Worm (Caenorhabditis elegans) whole organism, L2 larva: Measurements from ENCODE around the gene F21C10.7.

Experiments used
- C34F6.9 ChIP-seq: fragments of 150-350 bp; optimal IDR thresholded peaks from 2 replicates; lab custom pipeline; 2014; ENCODE audit warnings: missing biosample characterization, missing genetic modification characterization
- F13H6.1 ChIP-seq: sonication (generic microtip); optimal IDR thresholded peaks from 2 replicates; lab custom pipeline; 2016; ENCODE audit warnings: missing genetic modification characterization, missing compliant biosample characterization
- alr-1 ChIP-seq: fragments of 150-350 bp; optimal IDR thresholded peaks from 2 replicates; lab custom pipeline; 2014; ENCODE audit warnings: missing biosample characterization, missing genetic modification characterization
- aly-2 ChIP-seq: fragments of 150-350 bp; optimal IDR thresholded peaks from 2 replicates; lab custom pipeline; 2014; ENCODE audit warnings: missing biosample characterization, missing genetic modification characterization
- ama-1 ChIP-seq: fragments of 150-350 bp; optimal IDR thresholded peaks from 2 replicates; lab custom pipeline; 2018; ENCODE audit warnings: inconsistent platforms
- blmp-1 ChIP-seq: sonication (generic microtip); optimal IDR thresholded peaks from 2 replicates; lab custom pipeline; 2017; ENCODE audit warnings: missing genetic modification characterization, mild to moderate bottlenecking, missing compliant biosample characterization, antibody characterized with exemption, moderate library complexity; ENCODE audit not compliant: insufficient read depth
- ceh-82 ChIP-seq: fragments of 150-350 bp; optimal IDR thresholded peaks from 2 replicates; lab custom pipeline; 2014; ENCODE audit warnings: missing biosample characterization, missing genetic modification characterization
- dmd-4 ChIP-seq: sonication (generic microtip); optimal IDR thresholded peaks from 2 replicates; lab custom pipeline; 2017; ENCODE audit warnings: missing biosample characterization, missing genetic modification characterization
- egl-27 ChIP-seq: sonication (generic microtip); optimal IDR thresholded peaks from 3 replicates; lab custom pipeline; 2017; ENCODE audit warnings: missing biosample characterization, missing genetic modification reagents, missing genetic modification characterization
- elt-3 ChIP-seq: sonication (generic microtip); optimal IDR thresholded peaks from 2 replicates; lab custom pipeline; 2017; ENCODE audit warnings: missing biosample characterization, missing genetic modification characterization
- fos-1 ChIP-seq: fragments of 150-350 bp; optimal IDR thresholded peaks from 2 replicates; lab custom pipeline; 2014; ENCODE audit warnings: missing biosample characterization, missing genetic modification characterization
- gmeb-1 ChIP-seq: fragments of 150-350 bp; optimal IDR thresholded peaks from 2 replicates; lab custom pipeline; 2014; ENCODE audit warnings: missing biosample characterization, missing genetic modification characterization
- lin-13 ChIP-seq: fragments of 150-350 bp; optimal IDR thresholded peaks from 2 replicates; lab custom pipeline; 2014; ENCODE audit warnings: missing biosample characterization, missing genetic modification reagents, missing genetic modification characterization
- lin-39 ChIP-seq: fragments of 150-350 bp; optimal IDR thresholded peaks from 2 replicates; lab custom pipeline; 2014; ENCODE audit warnings: missing biosample characterization, missing genetic modification reagents, missing genetic modification characterization
- lsy-2 ChIP-seq, 2 experiments: fragments of 150-350 bp in 1 of 2; sonication (generic microtip) in 1 of 2; optimal IDR thresholded peaks; 2 replicates each; lab custom pipeline; 2014 to 2017; ENCODE audit warnings: missing biosample characterization in 2 of 2, missing genetic modification characterization in 2 of 2
- mab-5 ChIP-seq: fragments of 150-350 bp; optimal IDR thresholded peaks from 2 replicates; lab custom pipeline; 2014; ENCODE audit warnings: missing biosample characterization, missing genetic modification characterization
- mbf-1 ChIP-seq: sonication (generic microtip); optimal IDR thresholded peaks from 2 replicates; lab custom pipeline; 2017; ENCODE audit warnings: missing biosample characterization, missing genetic modification characterization
- mdl-1 ChIP-seq, 2 experiments: fragments of 150-350 bp in 1 of 2; sonication (generic microtip) in 1 of 2; optimal IDR thresholded peaks; 2 replicates each; lab custom pipeline; 2017; ENCODE audit warnings: missing biosample characterization in 2 of 2, missing genetic modification characterization in 2 of 2
- nhr-11 ChIP-seq: fragments of 150-350 bp; optimal IDR thresholded peaks from 2 replicates; lab custom pipeline; 2014; ENCODE audit warnings: missing biosample characterization, missing genetic modification characterization
- nhr-12 ChIP-seq: fragments of 150-350 bp; optimal IDR thresholded peaks from 2 replicates; lab custom pipeline; 2014; ENCODE audit warnings: missing biosample characterization, missing genetic modification characterization
- nhr-129 ChIP-seq: fragments of 150-350 bp; optimal IDR thresholded peaks from 2 replicates; lab custom pipeline; 2014; ENCODE audit warnings: missing biosample characterization, missing genetic modification characterization
- nhr-23 ChIP-seq: fragments of 150-350 bp; optimal IDR thresholded peaks from 2 replicates; lab custom pipeline; 2014; ENCODE audit warnings: missing biosample characterization, missing genetic modification reagents, missing genetic modification characterization
- nhr-237 ChIP-seq: fragments of 150-350 bp; optimal IDR thresholded peaks from 2 replicates; lab custom pipeline; 2014; ENCODE audit warnings: missing biosample characterization, missing genetic modification characterization
- nhr-25 ChIP-seq: fragments of 150-350 bp; sonication (generic microtip); optimal IDR thresholded peaks from 3 replicates; lab custom pipeline; 2014; ENCODE audit warnings: missing biosample characterization, missing genetic modification characterization
- nhr-77 ChIP-seq: fragments of 150-350 bp; optimal IDR thresholded peaks from 2 replicates; lab custom pipeline; 2014; ENCODE audit warnings: missing biosample characterization, missing genetic modification characterization
- skn-1 ChIP-seq: sonication (generic microtip); optimal IDR thresholded peaks from 2 replicates; lab custom pipeline; 2017; ENCODE audit warnings: missing biosample characterization, missing genetic modification characterization
- sma-3 ChIP-seq: sonication (generic microtip); optimal IDR thresholded peaks from 2 replicates; lab custom pipeline; 2016; ENCODE audit warnings: missing genetic modification reagents, missing genetic modification characterization, missing compliant biosample characterization
- sma-9 ChIP-seq, 2 experiments: fragments of 150-350 bp in 1 of 2; sonication (generic microtip) in 1 of 2; optimal IDR thresholded peaks; 2 replicates each; lab custom pipeline; 2014 to 2016; ENCODE audit warnings: missing genetic modification characterization in 2 of 2, mild to moderate bottlenecking in 1 of 2, missing biosample characterization in 1 of 2, missing compliant biosample characterization in 1 of 2, missing genetic modification reagents in 1 of 2, moderate library complexity in 1 of 2
- snpc-4 ChIP-seq: fragments of 150-350 bp; optimal IDR thresholded peaks from 2 replicates; lab custom pipeline; 2014; ENCODE audit warnings: missing biosample characterization, missing genetic modification characterization
- unc-39 ChIP-seq: fragments of 150-350 bp; optimal IDR thresholded peaks from 2 replicates; lab custom pipeline; 2014; ENCODE audit warnings: missing biosample characterization, missing genetic modification characterization
- unc-55 ChIP-seq: fragments of 150-350 bp; sonication (generic microtip); optimal IDR thresholded peaks from 3 replicates; lab custom pipeline; 2014; ENCODE audit warnings: missing biosample characterization, missing genetic modification reagents, missing genetic modification characterization
- unc-62 ChIP-seq: fragments of 150-350 bp; optimal IDR thresholded peaks from 2 replicates; lab custom pipeline; 2014; ENCODE audit warnings: missing biosample characterization, missing genetic modification reagents, missing genetic modification characterization
- zag-1 ChIP-seq: fragments of 150-350 bp; optimal IDR thresholded peaks from 2 replicates; lab custom pipeline; 2014; ENCODE audit warnings: missing biosample characterization, missing genetic modification characterization
- ztf-1 ChIP-seq: fragments of 200-800 bp; sonication (Bioruptor generic); conservative IDR thresholded peaks from 2 replicates; pipeline ENCODE4 v1.3.6; 2022; ENCODE audit warnings: missing genetic modification characterization, missing compliant biosample characterization
- ztf-4 ChIP-seq: fragments of 150-350 bp; optimal IDR thresholded peaks from 2 replicates; lab custom pipeline; 2014; ENCODE audit warnings: missing biosample characterization, missing genetic modification characterization

F21C10.7 gene

ce11 chrV:9096674-9097073, 15.9 kb upstream of the F21C10.7 start:
- no peak for TF ChIP-seq nhr-11 (tag; lab: Kevin White, UChicago)
- no peak for TF ChIP-seq sma-3 (GFP tag; lab: Kevin White, UChicago)
- no peak for TF ChIP-seq lsy-2 (tag; optimal IDR thresholded peaks at IDR 0.05; lab: Kevin White, UChicago)
- TF ChIP-seq alr-1 = no peak
- no peak for TF ChIP-seq C34F6.9
- no peak for TF ChIP-seq skn-1
- TF ChIP-seq fos-1 = no peak
- no peak for TF ChIP-seq gmeb-1 (tag; lab: Kevin White, UChicago)
- TF ChIP-seq unc-55 = no peak
- TF ChIP-seq lin-39 (tag; lab: Kevin White, UChicago) = no peak
- TF ChIP-seq ama-1 = no peak
- no peak for TF ChIP-seq nhr-237 (tag; lab: Kevin White, UChicago)
- no peak for TF ChIP-seq zag-1 (tag; lab: Kevin White, UChicago)
- no peak for TF ChIP-seq nhr-129 (tag; lab: Kevin White, UChicago)
- no peak for TF ChIP-seq nhr-77 (tag; lab: Kevin White, UChicago)
- no peak for TF ChIP-seq sma-9 (GFP tag; optimal IDR thresholded peaks at IDR 0.05; lab: Kevin White, UChicago)
- no peak for TF ChIP-seq sma-9 (tag; optimal IDR thresholded peaks at IDR 0.05; lab: Kevin White, UChicago)

DNA sequence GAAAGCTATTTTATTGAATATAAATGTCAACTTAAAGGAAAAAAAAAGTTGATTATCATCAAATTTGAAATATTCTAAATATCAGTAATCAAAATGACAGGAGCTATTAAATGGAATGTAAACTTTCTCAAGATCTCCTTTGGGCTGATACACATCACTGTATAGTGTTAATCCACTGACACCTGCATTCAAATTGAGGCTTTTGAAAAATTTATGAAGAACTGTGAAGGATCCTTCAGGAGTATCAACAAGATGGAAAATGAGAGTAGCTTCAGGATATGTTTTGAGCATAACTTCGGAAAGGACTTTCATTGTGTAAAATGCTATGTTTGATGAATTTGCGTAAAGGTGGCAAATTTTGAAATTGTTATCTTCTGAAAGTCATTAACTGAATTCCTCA, 15.4 kb upstream of the F21C10.7 start:
- TF ChIP-seq nhr-237 (tag; lab: Kevin White, UChicago) = no peak
- peak; percentile 38 for TF ChIP-seq nhr-129 (tag; lab: Kevin White, UChicago)

DNA sequence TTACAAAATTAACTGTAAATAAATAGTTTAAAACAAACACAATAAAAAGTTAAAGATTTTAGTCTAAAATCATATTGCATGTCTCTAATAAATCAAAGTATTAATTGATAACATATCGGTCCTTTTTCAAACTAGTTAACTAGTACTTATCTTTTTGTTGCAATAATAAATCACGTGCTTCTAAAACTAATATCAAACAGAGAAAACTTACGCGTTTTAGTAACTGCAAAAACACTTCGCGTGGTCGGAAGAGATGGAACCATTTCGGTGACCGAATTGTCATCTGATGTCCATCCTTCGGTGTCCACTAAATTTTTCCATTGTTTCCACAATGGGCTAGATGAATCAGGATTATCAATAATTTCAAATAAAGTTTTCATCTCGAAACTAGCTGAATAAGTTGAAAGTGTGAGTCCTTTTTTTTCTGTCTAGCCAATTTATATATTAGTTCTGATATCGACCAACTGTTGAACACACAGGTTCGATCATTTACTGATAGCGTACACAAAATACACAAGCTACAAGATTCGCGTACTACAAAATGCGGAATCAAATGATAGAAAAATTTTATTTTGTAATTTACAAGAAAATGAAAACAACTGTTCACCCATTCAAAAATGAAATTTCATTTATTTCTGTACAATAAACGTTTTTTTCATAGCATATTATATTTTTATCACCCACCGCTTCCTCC, 14.1 kb upstream of the F21C10.7 start, which contains the start of gene F21C10.9:
Gene F21C10.9 (minus strand): TSS at position 417 of the 694 bp plus-strand sequence.
- no peak for TF ChIP-seq mab-5 (tag; lab: Kevin White, UChicago)
- TF ChIP-seq fos-1 = peak; percentile 5
- TF ChIP-seq, all 48 proteins: peak for 1

DNA sequence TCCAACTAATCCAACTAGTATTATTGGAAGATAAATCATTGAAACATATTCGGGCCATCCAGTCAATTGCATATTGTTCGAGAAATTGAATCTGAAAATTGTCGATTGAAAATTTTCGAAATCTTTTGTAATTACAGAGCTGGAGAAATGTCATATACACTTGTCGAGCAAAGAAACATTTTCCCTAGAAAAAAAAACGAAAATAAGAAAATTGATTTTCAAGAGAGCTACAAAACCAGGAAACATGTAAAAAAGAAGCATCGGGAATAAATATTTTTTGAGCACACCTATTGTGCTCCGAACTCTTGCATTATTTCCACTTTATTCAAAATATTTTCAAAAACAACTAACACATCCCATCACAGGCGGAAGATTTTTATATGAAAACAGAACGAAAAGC, 11.5 kb upstream of the F21C10.7 start, which contains the start of gene frpr-6:
Gene frpr-6 (minus strand): TSS at position 101 of the 400 bp plus-strand sequence.
- TF ChIP-seq ceh-82 (tag; lab: Kevin White, UChicago) (no peak), dmd-4 (tag; lab: Kevin White, UChicago) (no peak), ztf-4 (tag; lab: Kevin White, UChicago) (no peak), sma-3 (GFP tag; lab: Kevin White, UChicago) (no peak), F13H6.1 (tag; lab: Kevin White, UChicago) (no peak), nhr-77 (tag; lab: Kevin White, UChicago) (no peak), ztf-1 (GFP tag; lab: Robert Waterston, UW) (no peak), nhr-129 (tag; lab: Kevin White, UChicago) (no peak)

DNA sequence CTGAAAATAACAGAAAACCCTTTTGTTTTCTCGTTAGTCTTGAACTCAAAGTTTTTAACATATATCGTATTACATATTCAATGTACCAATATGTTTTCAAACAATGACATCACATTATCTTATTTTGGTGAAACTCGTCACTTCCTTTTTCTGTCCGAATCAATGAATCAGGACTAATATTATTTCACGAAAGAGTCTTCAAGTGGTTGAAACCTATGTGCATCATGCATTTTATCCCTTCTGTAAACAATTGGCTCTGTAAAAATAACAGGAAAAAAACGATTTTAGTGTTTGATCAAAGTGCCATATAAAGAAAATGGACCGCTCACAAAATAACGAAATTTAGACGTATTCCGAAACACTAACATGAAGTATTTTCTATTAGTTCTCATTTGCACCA, 4.3 kb upstream of the F21C10.7 start, which contains the start of gene F21C10.18:
Gene F21C10.18 (plus strand): TSS at position 301 of the 400 bp plus-strand sequence.
- TF ChIP-seq nhr-23 (tag; lab: Kevin White, UChicago) (no peak), ztf-1 (GFP tag; lab: Robert Waterston, UW) (no peak), nhr-11 (tag; lab: Kevin White, UChicago) (no peak), lin-13 (GFP tag; lab: Kevin White, UChicago) (no peak), elt-3 (tag; lab: Kevin White, UChicago) (no peak), C34F6.9 (no peak), nhr-237 (tag; lab: Kevin White, UChicago) (no peak), unc-62 (GFP tag; lab: Kevin White, UChicago) (no peak), mdl-1 (tag; optimal IDR thresholded peaks at IDR 0.05; lab: Kevin White, UChicago) (no peak)

DNA sequence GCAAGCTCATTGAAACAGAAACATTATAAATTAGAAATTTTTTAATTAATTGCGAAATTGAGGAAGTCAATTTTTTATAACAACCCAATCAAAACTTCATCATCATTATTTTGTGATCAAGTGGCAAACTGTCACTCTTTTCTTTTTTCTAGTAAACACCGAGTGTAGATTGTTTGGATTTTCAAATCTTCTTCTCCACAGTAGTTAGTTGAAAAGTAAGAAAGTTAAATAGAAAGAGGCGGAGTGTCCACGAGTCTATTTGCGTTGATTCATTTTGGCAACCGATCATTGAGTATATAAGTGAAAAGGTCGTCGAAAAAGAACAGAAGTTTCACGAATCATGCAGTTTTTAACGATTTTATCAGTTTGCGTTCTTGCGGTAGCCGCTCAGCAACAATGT, 3.3 kb upstream of the F21C10.7 start, which contains the start of gene pqn-31:
Gene pqn-31 (plus strand): TSS at position 301 of the 400 bp plus-strand sequence.
- TF ChIP-seq nhr-129 (tag; lab: Kevin White, UChicago) (no peak), elt-3 (tag; lab: Kevin White, UChicago) (no peak)

ce11 chrV:9111957-9112356, 610 bp upstream of the F21C10.7 start:
- TF ChIP-seq unc-39 (tag; lab: Kevin White, UChicago) (no peak), egl-27 (tag; lab: Kevin White, UChicago) (no peak), nhr-12 (tag; lab: Kevin White, UChicago) (no peak), sma-9 (GFP tag; optimal IDR thresholded peaks at IDR 0.05; lab: Kevin White, UChicago) (peak; percentile 25), sma-9 (tag; optimal IDR thresholded peaks at IDR 0.05; lab: Kevin White, UChicago) (no peak), snpc-4 (no peak), mbf-1 (tag; lab: Kevin White, UChicago) (no peak), blmp-1 (no peak), fos-1 (no peak), nhr-129 (tag; lab: Kevin White, UChicago) (peak; percentile 46), unc-62 (GFP tag; lab: Kevin White, UChicago) (no peak), aly-2 (tag; lab: Kevin White, UChicago) (no peak), C34F6.9 (no peak), nhr-25 (tag; lab: Kevin White, UChicago) (no peak), ztf-4 (tag; lab: Kevin White, UChicago) (no peak), mab-5 (tag; lab: Kevin White, UChicago) (no peak), dmd-4 (tag; lab: Kevin White, UChicago) (no peak)
